Worm (Caenorhabditis elegans) whole organism, L4/young adult: Measurements from ENCODE around the gene K08D8.2.

Experiments
- W03F9.2 ChIP-seq: fragments of 150-350 bp; optimal IDR thresholded peaks from 2 replicates; lab custom pipeline; 2014; ENCODE audit warnings: missing biosample characterization, missing genetic modification characterization
- dao-5 ChIP-seq: sonication (generic microtip); optimal IDR thresholded peaks from 2 replicates; lab custom pipeline; 2016; ENCODE audit warnings: missing genotype, missing genetic modification characterization, moderate library complexity, missing compliant biosample characterization
- him-1 ChIP-seq: sonication (generic microtip); optimal IDR thresholded peaks from 2 replicates; lab custom pipeline; 2016; ENCODE audit warnings: missing genotype, missing genetic modification reagents, missing genetic modification characterization, missing compliant biosample characterization

K08D8.2 gene

ce11 chrIV:12891080-12891479 is 11.8 kb upstream of the K08D8.2 start:
- no peak for TF ChIP-seq W03F9.2 (tag; lab: Kevin White, UChicago)

- no peak for TF ChIP-seq W03F9.2 (tag; lab: Kevin White, UChicago)
- no peak for TF ChIP-seq dao-5
- no peak for TF ChIP-seq him-1 (tag; lab: Kevin White, UChicago)
These were observed 10.7 kb upstream of the K08D8.2 start, which contains the start of gene K08D8.1 for ce11 chrIV:12892194-12892593. Gene K08D8.1 (plus strand): TSS chrIV:12892494.

DNA sequence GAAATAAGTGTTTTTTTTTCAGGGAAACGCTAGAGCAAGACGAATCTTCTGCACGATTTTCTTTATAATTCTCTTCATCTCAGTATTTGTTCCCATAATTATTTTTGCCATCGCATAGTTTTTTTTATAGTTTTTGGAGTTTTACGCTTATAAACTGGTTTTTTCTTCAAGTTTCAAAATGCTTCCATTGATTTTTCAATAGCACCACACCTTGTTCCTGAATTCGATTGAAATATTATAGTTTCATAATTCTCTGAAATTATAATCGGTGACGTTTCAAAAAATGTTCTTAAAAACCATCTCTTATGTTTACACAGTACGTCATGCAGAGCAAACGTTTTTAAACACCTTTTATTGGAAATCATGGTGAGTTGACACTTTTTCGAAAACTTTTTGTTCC is 9.7 kb upstream of the K08D8.2 start, which contains the start of gene K08D8.12:
Gene K08D8.12 (plus strand): TSS at position 301 of the 400 bp plus-strand sequence.
- TF ChIP-seq dao-5 (no peak), W03F9.2 (tag; lab: Kevin White, UChicago) (no peak), him-1 (tag; lab: Kevin White, UChicago) (no peak)

- TF ChIP-seq dao-5 (no peak), W03F9.2 (tag; lab: Kevin White, UChicago) (no peak), him-1 (tag; lab: Kevin White, UChicago) (no peak)
These were observed 7.9 kb upstream of the K08D8.2 start, which contains the start of gene K08D8.11 for ce11 chrIV:12894996-12895395. Gene K08D8.11 (plus strand): TSS chrIV:12895296.

DNA sequence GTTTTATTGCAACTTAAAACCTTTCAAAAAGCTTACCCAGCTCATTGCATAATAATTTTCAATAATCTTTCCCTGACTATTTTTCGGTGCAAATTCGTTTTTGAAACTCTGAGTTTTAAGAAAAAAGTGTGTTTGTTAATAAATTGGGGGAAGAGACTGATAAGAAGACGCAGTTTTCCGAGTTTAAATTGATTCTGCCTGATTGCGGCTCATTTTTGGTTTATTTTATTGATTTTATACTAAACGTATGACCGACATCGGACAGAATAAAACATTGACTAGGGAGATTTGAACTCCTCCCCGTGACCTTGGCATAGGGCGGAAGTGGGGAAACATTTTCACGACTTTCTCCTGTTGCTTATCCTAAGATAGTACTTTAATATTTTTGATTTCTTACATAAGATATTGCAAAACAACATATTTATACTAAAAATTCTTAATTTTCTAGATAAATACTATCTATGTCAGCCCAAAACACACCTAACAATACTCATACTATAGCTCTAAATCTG is 6.4 kb upstream of the K08D8.2 start, which contains the start of gene K08D8.7:
Gene K08D8.7 (plus strand): TSS at position 462 of the 512 bp plus-strand sequence.
- TF ChIP-seq dao-5 (no peak), him-1 (tag; lab: Kevin White, UChicago) (no peak), W03F9.2 (tag; lab: Kevin White, UChicago) (no peak)

- TF ChIP-seq dao-5, result no peak
These were observed 5.7 kb upstream of the K08D8.2 start for ce11 chrIV:12897146-12897545.

DNA sequence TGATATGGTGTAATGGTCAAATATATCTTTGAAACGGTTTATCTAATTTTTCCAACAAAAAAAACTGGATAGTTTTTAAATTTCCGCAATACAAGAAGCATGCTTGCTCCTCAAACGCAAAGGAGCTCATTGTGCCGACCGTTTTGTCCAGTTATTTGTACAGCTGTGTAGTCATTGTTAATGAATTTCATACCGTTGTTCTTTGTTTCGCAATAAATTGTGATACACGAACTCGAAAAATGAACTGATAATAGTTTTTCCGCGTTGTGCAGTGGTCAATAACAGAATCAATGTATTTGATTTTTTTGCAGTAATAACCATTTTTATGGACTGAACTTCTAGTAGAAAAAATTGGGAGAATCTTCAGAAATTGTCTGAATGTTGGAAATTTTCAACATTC is 4.0 kb upstream of the K08D8.2 start:
- no peak for TF ChIP-seq dao-5
- no peak for TF ChIP-seq W03F9.2 (tag; lab: Kevin White, UChicago)
- no peak for TF ChIP-seq him-1 (tag; lab: Kevin White, UChicago)

- no peak for TF ChIP-seq him-1 (tag; lab: Kevin White, UChicago)
- TF ChIP-seq W03F9.2 (tag; lab: Kevin White, UChicago), result no peak
- TF ChIP-seq dao-5, result no peak
These were observed 3.5 kb upstream of the K08D8.2 start, which contains the start of gene K08D8.9 for ce11 chrIV:12899392-12899791. Gene K08D8.9 (plus strand): TSS chrIV:12899692.

ce11 chrIV:12900267-12900666 is 2.6 kb upstream of the K08D8.2 start, which contains the start of gene K08D8.10:
Gene K08D8.10 (plus strand): TSS chrIV:12900567.
- TF ChIP-seq dao-5 (no peak), him-1 (tag; lab: Kevin White, UChicago) (no peak), W03F9.2 (tag; lab: Kevin White, UChicago) (no peak)

ce11 chrIV:12901602-12902001 is 1.3 kb upstream of the K08D8.2 start:
- TF ChIP-seq W03F9.2 (tag; lab: Kevin White, UChicago), result no peak

DNA sequence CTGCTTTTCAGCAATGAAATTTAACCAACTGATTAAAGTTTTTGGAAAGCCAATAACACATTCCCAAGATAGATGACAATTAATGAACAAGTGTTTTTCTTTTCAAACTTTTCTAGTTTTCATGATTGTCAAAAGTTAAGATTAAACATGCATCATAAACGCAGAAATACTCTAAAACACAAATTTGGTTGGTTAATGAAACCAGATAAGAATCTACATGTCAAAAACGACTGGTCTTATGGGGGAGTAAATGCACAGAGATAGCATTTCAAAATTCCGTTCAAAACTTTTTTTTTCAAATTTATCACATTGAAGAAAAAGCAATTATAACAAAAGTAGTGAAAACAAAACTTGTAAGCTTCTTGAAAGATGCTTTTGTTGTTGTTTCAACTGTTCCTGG is 827 bp downstream of the K08D8.2 start:
- TF ChIP-seq him-1 (tag; lab: Kevin White, UChicago) (no peak), W03F9.2 (tag; lab: Kevin White, UChicago) (no peak), dao-5 (no peak)

DNA sequence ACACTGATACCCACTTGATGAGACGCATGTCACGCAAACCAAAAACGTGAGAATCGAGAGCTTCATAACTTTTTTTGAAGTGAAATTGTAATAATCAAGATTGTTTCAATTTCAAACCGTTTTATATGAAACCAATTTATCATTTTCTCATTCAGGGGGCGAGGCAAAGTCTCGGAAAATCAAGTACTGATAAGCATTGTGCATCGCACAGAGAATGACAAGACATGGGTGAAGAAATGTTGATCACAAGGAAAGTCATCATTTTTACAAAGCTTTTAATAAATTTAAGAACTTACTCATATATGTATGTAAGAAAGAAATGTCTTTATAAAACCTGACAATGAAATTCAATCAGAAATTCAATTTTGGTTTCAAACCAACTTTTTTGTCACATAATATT is 3.7 kb downstream of the K08D8.2 start, which contains the start of gene K08D8.3:
Gene K08D8.3 (minus strand): TSS at position 131 of the 400 bp plus-strand sequence.
- no peak for TF ChIP-seq him-1 (tag; lab: Kevin White, UChicago)
- TF ChIP-seq W03F9.2 (tag; lab: Kevin White, UChicago), result no peak
- no peak for TF ChIP-seq dao-5

ce11 chrIV:12909871-12910270 is 7.0 kb downstream of the K08D8.2 start, which contains the start of gene K08D8.4:
Gene K08D8.4 (minus strand): TSS chrIV:12909998.
- no peak for TF ChIP-seq dao-5
- no peak for TF ChIP-seq W03F9.2 (tag; lab: Kevin White, UChicago)
- TF ChIP-seq him-1 (tag; lab: Kevin White, UChicago), result no peak

DNA sequence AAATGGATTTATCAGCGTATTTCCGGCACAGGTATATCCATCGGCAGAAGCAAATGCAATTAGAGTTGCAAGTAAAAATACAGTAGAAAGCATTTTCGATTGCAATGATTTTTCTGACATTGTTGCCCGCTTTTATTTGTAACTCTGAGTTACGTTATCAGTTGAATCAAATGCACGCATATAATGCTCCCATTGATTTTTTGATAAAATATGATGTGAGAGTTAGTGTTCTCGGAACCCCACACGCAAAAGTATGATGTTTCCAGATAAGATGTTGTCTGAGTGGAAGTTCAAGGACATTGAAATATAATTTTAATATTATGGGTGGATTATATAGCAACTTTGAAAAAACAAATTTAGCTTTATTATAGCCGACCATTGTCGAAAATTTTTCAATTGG is 9.1 kb downstream of the K08D8.2 start, which contains the start of gene K08D8.5:
Gene K08D8.5 (minus strand): TSS at position 140 of the 400 bp plus-strand sequence.
- TF ChIP-seq W03F9.2 (tag; lab: Kevin White, UChicago), result no peak
- TF ChIP-seq him-1 (tag; lab: Kevin White, UChicago), result no peak
- no peak for TF ChIP-seq dao-5

DNA sequence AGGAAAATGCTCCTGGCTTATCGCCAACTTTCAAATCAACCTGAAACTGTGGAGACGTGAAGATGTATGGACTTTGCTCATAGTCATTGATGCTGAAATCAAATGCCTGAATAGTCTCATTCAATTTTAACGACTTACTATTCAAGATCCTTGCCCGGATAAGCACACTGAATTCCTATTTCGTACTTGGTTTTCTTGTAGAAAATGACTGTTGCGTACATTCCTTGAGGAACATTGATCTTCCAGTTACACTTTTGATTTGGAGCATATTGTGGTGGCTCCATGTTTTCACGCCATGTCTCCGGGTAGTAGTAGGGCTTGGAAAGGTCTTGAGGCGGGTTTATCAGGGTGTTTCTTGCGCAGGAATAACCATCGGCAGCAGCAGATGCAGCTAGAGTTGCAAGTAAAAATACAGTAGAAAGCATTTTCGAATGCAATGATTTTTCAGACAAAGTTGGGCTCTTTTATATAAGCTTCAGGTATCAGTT is 11.7 kb downstream of the K08D8.2 start, which contains the start of gene irg-6:
Gene irg-6 (minus strand): TSS at position 438 of the 488 bp plus-strand sequence.
- no peak for TF ChIP-seq W03F9.2 (tag; lab: Kevin White, UChicago)
- TF ChIP-seq dao-5, result no peak
- TF ChIP-seq him-1 (tag; lab: Kevin White, UChicago), result no peak
